Fruit fly (Drosophila melanogaster) Kc167 (cell line): ENCODE measurements around the gene CG6937.

Experiments
- Myc ChIP-seq: fragments of >200 bp; optimal IDR thresholded peaks from 2 replicates; lab custom pipeline; 2017; ENCODE audit warnings: missing external identifiers
- Sin3A ChIP-seq: fragments of >200 bp; optimal IDR thresholded peaks from 2 replicates; lab custom pipeline; 2018; ENCODE audit warnings: missing external identifiers
- psq ChIP-seq: fragments of >200 bp; optimal IDR thresholded peaks from 2 replicates; lab custom pipeline; 2017; ENCODE audit warnings: missing external identifiers

- TF ChIP-seq Myc (lab: Kevin White, UChicago) (no peak), Sin3A (no peak), psq (lab: Kevin White, UChicago) (no peak)
Measured at dm6 chr3R:22540686-22541085, 43.9 kb upstream of the CG6937 start.
